Worm (Caenorhabditis elegans) whole organism, L1 larva: ENCODE measurements around the gene Y44F5A.1.

Experiments used
- C04F5.9 ChIP-seq: sonication (generic microtip); optimal IDR thresholded peaks from 2 replicates; lab custom pipeline; 2016; ENCODE audit warnings: missing genetic modification characterization, missing compliant biosample characterization
- C34B4.2 ChIP-seq: sonication (generic microtip); optimal IDR thresholded peaks from 2 replicates; lab custom pipeline; 2017; ENCODE audit warnings: mild to moderate bottlenecking, missing genetic modification characterization, missing compliant biosample characterization
- Y116A8C.19 ChIP-seq: sonication (generic microtip); optimal IDR thresholded peaks from 2 replicates; lab custom pipeline; 2016; ENCODE audit warnings: missing compliant biosample characterization, missing genetic modification characterization, borderline replicate concordance
- aha-1 ChIP-seq: fragments of 150-350 bp; optimal IDR thresholded peaks from 2 replicates; lab custom pipeline; 2014; ENCODE audit warnings: missing biosample characterization, missing genetic modification characterization
- alr-1 ChIP-seq: fragments of 200-800 bp; sonication (Bioruptor generic); optimal IDR thresholded peaks from 2 replicates; lab custom pipeline; 2018; ENCODE audit warnings: borderline replicate concordance, mild to moderate bottlenecking, missing genetic modification characterization, missing compliant biosample characterization
- ama-1 ChIP-seq: fragments of 150-350 bp; optimal IDR thresholded peaks from 2 replicates; lab custom pipeline; 2014
- blmp-1 ChIP-seq: fragments of 150-350 bp; optimal IDR thresholded peaks from 2 replicates; lab custom pipeline; 2014; ENCODE audit warnings: missing biosample characterization, missing genetic modification characterization
- ceh-82 ChIP-seq, 3 experiments: fragments of 150-350 bp in 1 of 3; sonication (generic microtip) in 2 of 3; optimal IDR thresholded peaks; 2 replicates each; lab custom pipeline; 2014 to 2017; ENCODE audit warnings: missing biosample characterization in 3 of 3, missing genetic modification characterization in 3 of 3
- dpl-1 ChIP-seq, 3 experiments: fragments of 150-350 bp in 2 of 3; sonication (generic microtip) in 1 of 3; optimal IDR thresholded peaks; 2 replicates each; lab custom pipeline; 2014 to 2017; ENCODE audit warnings: missing biosample characterization in 3 of 3, missing genetic modification characterization in 3 of 3, missing genetic modification reagents in 3 of 3
- dsc-1 ChIP-seq: sonication (generic microtip); optimal IDR thresholded peaks from 2 replicates; lab custom pipeline; 2016; ENCODE audit warnings: mild to moderate bottlenecking, missing genetic modification characterization, missing compliant biosample characterization
- efl-1 ChIP-seq, 4 experiments: fragments of 150-350 bp; optimal IDR thresholded peaks in 3 of 4; peaks in 1 of 4; 1 replicate in 1 of 4; 2 replicates in 3 of 4; lab custom pipeline; 2014; ENCODE audit warnings: missing biosample characterization in 2 of 4, missing genetic modification characterization in 2 of 4, missing genetic modification reagents in 2 of 4
- efl-3 ChIP-seq: fragments of 200-800 bp; sonication (Bioruptor generic); optimal IDR thresholded peaks from 2 replicates; lab custom pipeline; 2018; ENCODE audit warnings: mild to moderate bottlenecking, missing genetic modification characterization, missing compliant biosample characterization
- egl-27 ChIP-seq, 2 experiments: fragments of 150-350 bp in 1 of 2; sonication (generic microtip); optimal IDR thresholded peaks; 3 replicates each; lab custom pipeline; 2017 to 2018; ENCODE audit warnings: missing biosample characterization in 2 of 2, missing genetic modification characterization in 2 of 2, missing genetic modification reagents in 2 of 2
- elt-2 ChIP-seq: sonication (generic microtip); optimal IDR thresholded peaks from 2 replicates; lab custom pipeline; 2016; ENCODE audit warnings: missing genetic modification characterization, mild to moderate bottlenecking, inconsistent platforms, missing compliant biosample characterization, missing genetic modification reagents
- fkh-8 ChIP-seq: sonication (generic microtip); optimal IDR thresholded peaks from 2 replicates; lab custom pipeline; 2016; ENCODE audit warnings: mild to moderate bottlenecking, missing genetic modification characterization, missing compliant biosample characterization
- fos-1 ChIP-seq: fragments of 150-350 bp; optimal IDR thresholded peaks from 2 replicates; lab custom pipeline; 2014; ENCODE audit warnings: missing biosample characterization, missing genetic modification characterization
- isw-1 ChIP-seq: fragments of 200-800 bp; sonication (Bioruptor generic); IDR thresholded peaks from 2 replicates; pipeline ENCODE4 v1.3.6; 2022; ENCODE audit warnings: missing genetic modification characterization, missing compliant biosample characterization
- lin-14 ChIP-seq: fragments of 200-800 bp; sonication (Bioruptor generic); optimal IDR thresholded peaks from 2 replicates; lab custom pipeline; 2018; ENCODE audit warnings: mild to moderate bottlenecking, missing genetic modification characterization, moderate library complexity, missing compliant biosample characterization
- lin-35 ChIP-seq, 2 experiments: fragments of 150-350 bp; optimal IDR thresholded peaks; 2 replicates each; lab custom pipeline; 2014; ENCODE audit warnings: missing biosample characterization in 2 of 2, missing genetic modification characterization in 2 of 2, missing genetic modification reagents in 2 of 2
- lin-39 ChIP-seq: fragments of 150-350 bp; optimal IDR thresholded peaks from 2 replicates; lab custom pipeline; 2014; ENCODE audit warnings: missing biosample characterization, missing genetic modification reagents, missing genetic modification characterization
- lir-3 ChIP-seq: sonication (generic microtip); optimal IDR thresholded peaks from 2 replicates; lab custom pipeline; 2016; ENCODE audit warnings: mild to moderate bottlenecking, missing genetic modification characterization, moderate library complexity, missing compliant biosample characterization; ENCODE audit not compliant: poor library complexity
- lsy-2 ChIP-seq, 2 experiments: fragments of 150-350 bp; optimal IDR thresholded peaks; 2 replicates each; lab custom pipeline; 2014; ENCODE audit warnings: missing biosample characterization in 2 of 2, missing genetic modification characterization in 2 of 2
- mef-2 ChIP-seq: fragments of 150-350 bp; optimal IDR thresholded peaks from 2 replicates; lab custom pipeline; 2014; ENCODE audit warnings: missing biosample characterization, missing genetic modification characterization
- mep-1 ChIP-seq: fragments of 150-350 bp; optimal IDR thresholded peaks from 2 replicates; lab custom pipeline; 2014; ENCODE audit warnings: missing biosample characterization, missing genetic modification characterization
- nhr-11 ChIP-seq: fragments of 150-350 bp; optimal IDR thresholded peaks from 2 replicates; lab custom pipeline; 2014; ENCODE audit warnings: missing biosample characterization, missing genetic modification characterization
- nhr-12 ChIP-seq: sonication (generic microtip); optimal IDR thresholded peaks from 2 replicates; lab custom pipeline; 2017; ENCODE audit warnings: missing biosample characterization, missing genetic modification characterization
- nhr-19 ChIP-seq: fragments of 200-800 bp; sonication (Bioruptor generic); conservative IDR thresholded peaks from 2 replicates; pipeline ENCODE4 v1.3.6; 2022; ENCODE audit warnings: missing genetic modification characterization, missing compliant biosample characterization
- nhr-20 ChIP-seq: sonication (generic microtip); optimal IDR thresholded peaks from 2 replicates; lab custom pipeline; 2016; ENCODE audit warnings: mild to moderate bottlenecking, missing genetic modification characterization, missing compliant biosample characterization
- nhr-237 ChIP-seq: fragments of 150-350 bp; optimal IDR thresholded peaks from 2 replicates; lab custom pipeline; 2014; ENCODE audit warnings: missing biosample characterization, missing genetic modification characterization
- nhr-28 ChIP-seq: fragments of 150-350 bp; optimal IDR thresholded peaks from 2 replicates; lab custom pipeline; 2014; ENCODE audit warnings: missing biosample characterization, missing genetic modification characterization
- nhr-77 ChIP-seq: fragments of 150-350 bp; optimal IDR thresholded peaks from 2 replicates; lab custom pipeline; 2014; ENCODE audit warnings: missing biosample characterization, missing genetic modification characterization
- nhr-84 ChIP-seq: sonication (generic microtip); optimal IDR thresholded peaks from 2 replicates; lab custom pipeline; 2017; ENCODE audit warnings: missing biosample characterization, missing genetic modification characterization
- nhr-90 ChIP-seq: sonication (generic microtip); optimal IDR thresholded peaks from 2 replicates; lab custom pipeline; 2016; ENCODE audit warnings: mild to moderate bottlenecking, missing genetic modification characterization, missing compliant biosample characterization; ENCODE audit not compliant: poor library complexity
- pax-3 ChIP-seq: fragments of 200-800 bp; sonication (Bioruptor generic); optimal IDR thresholded peaks from 2 replicates; lab custom pipeline; 2018; ENCODE audit warnings: mild to moderate bottlenecking, missing genetic modification characterization, moderate library complexity, missing compliant biosample characterization
- skn-1 ChIP-seq: fragments of 150-350 bp; optimal IDR thresholded peaks from 2 replicates; lab custom pipeline; 2014; ENCODE audit warnings: missing biosample characterization, missing genetic modification characterization
- sox-4 ChIP-seq: sonication (generic microtip); optimal IDR thresholded peaks from 2 replicates; lab custom pipeline; 2016; ENCODE audit warnings: missing genetic modification characterization, missing compliant biosample characterization
- sptf-1 ChIP-seq: fragments of 150-350 bp; optimal IDR thresholded peaks from 2 replicates; lab custom pipeline; 2014; ENCODE audit warnings: missing biosample characterization, missing genetic modification characterization
- swsn-7 ChIP-seq: sonication (generic microtip); optimal IDR thresholded peaks from 2 replicates; lab custom pipeline; 2016; ENCODE audit warnings: missing genetic modification characterization, missing compliant biosample characterization
- tbx-2 ChIP-seq: sonication (generic microtip); optimal IDR thresholded peaks from 2 replicates; lab custom pipeline; 2016; ENCODE audit warnings: missing genetic modification characterization, missing compliant biosample characterization
- tlp-1 ChIP-seq: fragments of 150-350 bp; optimal IDR thresholded peaks from 2 replicates; lab custom pipeline; 2014; ENCODE audit warnings: missing biosample characterization, missing genetic modification characterization
- unc-130 ChIP-seq: fragments of 150-350 bp; optimal IDR thresholded peaks from 2 replicates; lab custom pipeline; 2017; ENCODE audit warnings: missing biosample characterization, missing genetic modification characterization, inconsistent platforms
- unc-62 ChIP-seq: fragments of 150-350 bp; optimal IDR thresholded peaks from 2 replicates; lab custom pipeline; 2014; ENCODE audit warnings: missing biosample characterization, missing genetic modification reagents, missing genetic modification characterization
- unc-86 ChIP-seq: sonication (generic microtip); optimal IDR thresholded peaks from 2 replicates; lab custom pipeline; 2016; ENCODE audit warnings: missing genetic modification characterization, missing compliant biosample characterization
- zag-1 ChIP-seq: fragments of 150-350 bp; optimal IDR thresholded peaks from 2 replicates; lab custom pipeline; 2014; ENCODE audit warnings: missing biosample characterization, missing genetic modification characterization
- zip-4 ChIP-seq: fragments of 200-800 bp; sonication (Bioruptor generic); optimal IDR thresholded peaks from 2 replicates; lab custom pipeline; 2018; ENCODE audit warnings: mild to moderate bottlenecking, missing genetic modification characterization, moderate library complexity, missing compliant biosample characterization

Y44F5A.1 gene

DNA sequence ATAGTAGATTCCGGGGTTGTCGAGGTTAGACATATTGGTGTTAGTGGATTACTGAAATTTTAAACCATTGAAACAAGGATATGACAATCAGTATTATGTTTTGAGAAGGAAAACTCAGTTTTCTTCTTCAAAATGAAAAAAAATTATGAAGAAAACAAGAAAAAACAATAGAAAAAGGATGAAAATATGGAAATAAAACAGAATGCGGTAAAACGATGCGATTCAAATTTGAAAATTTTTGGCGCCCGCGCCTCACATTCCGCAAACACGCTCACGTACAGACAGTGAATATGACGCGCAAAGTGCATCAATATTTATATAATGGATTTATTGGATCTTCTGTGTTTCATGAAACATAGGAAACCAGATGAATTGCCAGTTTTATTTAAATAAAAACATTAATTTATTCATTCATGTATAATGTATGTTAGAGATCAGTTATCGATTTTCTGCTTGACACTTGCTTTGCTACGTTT is 43.8 kb upstream of the Y44F5A.1 start, which contains the start of gene mcm-5 (continued):
- TF ChIP-seq efl-1 (optimal IDR thresholded peaks at IDR 0.05; lab: Kevin White, UChicago) (peak; percentile 73 to 81), efl-1 (GFP tag; optimal IDR thresholded peaks at IDR 0.05 in 1 of 2; lab: Kevin White, UChicago) (peak; percentile 88 to 98), unc-130 (tag; lab: Kevin White, UChicago) (peak; percentile 77), lsy-2 (tag; optimal IDR thresholded peaks at IDR 0.05; lab: Kevin White, UChicago) (peak; percentile 54 to 75), nhr-90 (peak; percentile 28)
- TF ChIP-seq, all 84 proteins: peak for 21

DNA sequence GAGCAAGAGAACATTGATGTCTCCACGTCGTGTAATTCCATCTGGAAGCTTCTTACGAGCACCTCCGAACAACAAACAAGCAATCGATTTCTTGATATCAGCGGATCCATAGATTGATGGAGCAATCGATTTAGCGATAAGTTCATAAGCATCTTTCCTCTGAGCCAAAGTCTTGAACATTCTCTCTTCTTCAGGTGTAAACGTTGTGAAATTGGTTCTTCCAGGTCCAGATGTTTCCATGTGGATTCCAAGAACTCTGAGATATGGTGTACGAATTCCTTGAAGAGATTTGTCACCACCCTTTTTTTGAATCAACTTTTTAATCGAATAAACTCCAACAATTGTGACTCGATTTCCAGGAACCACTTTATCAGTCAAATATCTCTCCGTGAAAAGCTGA is 42.5 kb upstream of the Y44F5A.1 start:
- TF ChIP-seq ceh-82 (tag; optimal IDR thresholded peaks at IDR 0.05; lab: Kevin White, UChicago) (no peak), aha-1 (tag; lab: Kevin White, UChicago) (no peak), efl-1 (optimal IDR thresholded peaks at IDR 0.05; lab: Kevin White, UChicago) (no peak), efl-1 (GFP tag; optimal IDR thresholded peaks at IDR 0.05 in 1 of 2; lab: Kevin White, UChicago) (peak in 1 of 2 experiments; percentile 30), dsc-1 (tag; lab: Kevin White, UChicago) (no peak), dpl-1 (GFP tag; optimal IDR thresholded peaks at IDR 0.05; lab: Kevin White, UChicago) (no peak)

DNA sequence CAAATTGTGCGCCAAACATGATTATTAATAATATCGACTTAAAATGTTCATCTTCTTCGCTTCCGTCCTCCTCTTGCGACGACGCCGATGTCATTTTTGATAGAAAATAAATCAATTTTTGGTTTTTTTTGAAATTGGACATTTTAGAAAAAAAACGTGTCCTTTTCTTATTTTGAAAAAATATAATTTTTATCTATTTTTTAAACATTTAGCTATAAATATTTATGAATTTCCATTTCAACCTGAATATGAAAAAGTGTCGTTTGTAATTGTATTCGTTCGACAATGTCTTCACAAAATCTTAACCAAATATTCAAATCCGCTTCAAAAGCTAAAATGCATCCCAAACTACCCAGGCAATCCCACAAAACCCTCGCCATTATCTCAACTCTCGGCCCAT is 39.9 kb upstream of the Y44F5A.1 start, which contains the start of gene R10E4.3:
Gene R10E4.3 (minus strand): TSS at position 101 of the 400 bp plus-strand sequence.
- TF ChIP-seq lin-39 (no peak), C34B4.2 (tag; lab: Kevin White, UChicago) (no peak), tbx-2 (tag; lab: Kevin White, UChicago) (no peak), nhr-84 (tag; lab: Kevin White, UChicago) (no peak), nhr-90 (no peak), ceh-82 (tag; optimal IDR thresholded peaks at IDR 0.05; lab: Kevin White, UChicago) (no peak), lsy-2 (tag; optimal IDR thresholded peaks at IDR 0.05; lab: Kevin White, UChicago) (no peak), mef-2 (no peak)

DNA sequence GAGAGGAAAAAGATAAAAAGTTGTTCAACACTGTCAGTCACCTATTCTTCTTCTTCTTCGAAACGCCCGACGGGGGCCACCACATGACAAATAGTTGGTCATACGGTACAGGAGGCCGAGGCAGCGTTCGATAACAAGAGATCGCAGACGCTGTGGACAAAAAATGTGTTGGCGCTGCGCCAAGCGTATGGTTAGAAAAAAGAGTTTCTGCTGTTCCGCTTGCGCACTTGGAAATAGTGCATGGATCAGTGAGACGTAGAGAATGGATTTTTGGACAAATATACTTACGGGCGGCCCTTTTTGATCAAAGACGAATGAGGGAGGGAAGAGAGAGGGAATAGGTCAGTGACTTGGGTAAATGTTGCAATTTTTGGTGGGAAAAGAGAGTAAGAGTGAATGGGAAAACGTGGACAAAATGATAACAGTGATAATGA is 37.3 kb upstream of the Y44F5A.1 start:
- no peak for TF ChIP-seq unc-86
- peak; percentile 31 for TF ChIP-seq C04F5.9
- TF ChIP-seq nhr-77 (tag; lab: Kevin White, UChicago): peak; percentile 77
- peak; percentile 89 for TF ChIP-seq blmp-1 (tag; lab: Kevin White, UChicago)
- peak; percentile 23 for TF ChIP-seq lir-3 (tag; lab: Kevin White, UChicago)
- no peak for TF ChIP-seq alr-1
- peak; percentile 93 for TF ChIP-seq nhr-90
- TF ChIP-seq egl-27 (tag; optimal IDR thresholded peaks at IDR 0.05; lab: Kevin White, UChicago): peak in 1 of 2 experiments; percentile 13
- TF ChIP-seq mep-1: peak; percentile 86
- peak; percentile 98 for TF ChIP-seq nhr-20 (tag; lab: Kevin White, UChicago)
- TF ChIP-seq nhr-19 (GFP tag; lab: Robert Waterston, UW): peak; percentile 84
- no peak; the same call in 1 of the 2 replicates for TF ChIP-seq isw-1 (GFP tag; lab: Robert Waterston, UW)
- TF ChIP-seq unc-62 (GFP tag; lab: Kevin White, UChicago): no peak
- TF ChIP-seq Y116A8C.19: no peak
- TF ChIP-seq nhr-28: no peak
- TF ChIP-seq pax-3: peak; percentile 29
- no peak for TF ChIP-seq sptf-1 (tag; lab: Kevin White, UChicago)
- TF ChIP-seq efl-3 (GFP tag; lab: Kevin White, UChicago): peak; percentile 75
- TF ChIP-seq tlp-1 (tag; lab: Kevin White, UChicago): no peak
- TF ChIP-seq zag-1 (tag; lab: Kevin White, UChicago): no peak
- TF ChIP-seq nhr-11: no peak
- peak; percentile 76 for TF ChIP-seq elt-2 (tag; lab: Kevin White, UChicago)
- peak; percentile 81 for TF ChIP-seq swsn-7 (tag; lab: Kevin White, UChicago)
- TF ChIP-seq skn-1 (tag; lab: Kevin White, UChicago): peak; percentile 75
- TF ChIP-seq fkh-8 (tag; lab: Kevin White, UChicago): no peak
- peak; percentile 30 for TF ChIP-seq fos-1 (tag; lab: Kevin White, UChicago)
- TF ChIP-seq ama-1 (lab: Kevin White, UChicago): no peak
- TF ChIP-seq unc-130 (tag; lab: Kevin White, UChicago): no peak
- TF ChIP-seq efl-1 (optimal IDR thresholded peaks at IDR 0.05; lab: Kevin White, UChicago): peak; percentile 60 to 62
- peak; percentile 29 to 97 for TF ChIP-seq efl-1 (GFP tag; optimal IDR thresholded peaks at IDR 0.05 in 1 of 2; lab: Kevin White, UChicago)
- peak; percentile 39 for TF ChIP-seq zip-4 (GFP tag; lab: Kevin White, UChicago)
- no peak for TF ChIP-seq sox-4 (tag; lab: Kevin White, UChicago)
- peak; percentile 44 to 81 for TF ChIP-seq lin-35 (GFP tag; optimal IDR thresholded peaks at IDR 0.05; lab: Kevin White, UChicago)
- peak; percentile 59 for TF ChIP-seq nhr-237 (tag; lab: Kevin White, UChicago)
- TF ChIP-seq nhr-12 (tag; lab: Kevin White, UChicago): no peak
- TF ChIP-seq lin-14 (GFP tag; lab: Kevin White, UChicago): peak; percentile 98
